Worm (Caenorhabditis elegans) whole organism, mixed stage, embryonic: Measurements from ENCODE around the gene lex-1.

Experiments
- M03D4.4 ChIP-seq: sonication (generic microtip); optimal IDR thresholded peaks from 2 replicates; lab custom pipeline; 2017; ENCODE audit warnings: mild to moderate bottlenecking, missing genetic modification characterization, missing compliant biosample characterization
- bed-3 ChIP-seq: fragments of 200-800 bp; sonication (Bioruptor generic); optimal IDR thresholded peaks from 3 replicates; lab custom pipeline; 2018; ENCODE audit warnings: mild to moderate bottlenecking, missing genetic modification characterization, moderate library complexity, missing compliant biosample characterization
- blmp-1 ChIP-seq: fragments of 150-350 bp; optimal IDR thresholded peaks from 2 replicates; lab custom pipeline; 2014; ENCODE audit warnings: missing biosample characterization, missing genetic modification characterization
- ceh-39 ChIP-seq: fragments of 150-350 bp; optimal IDR thresholded peaks from 2 replicates; lab custom pipeline; 2014; ENCODE audit warnings: missing biosample characterization, missing genetic modification characterization
- ceh-43 ChIP-seq: fragments of 200-800 bp; sonication (Bioruptor generic); optimal IDR thresholded peaks from 2 replicates; lab custom pipeline; 2018; ENCODE audit warnings: mild to moderate bottlenecking, missing genetic modification characterization, moderate library complexity, missing compliant biosample characterization
- ceh-83 ChIP-seq: fragments of 200-800 bp; sonication (Bioruptor generic); optimal IDR thresholded peaks from 2 replicates; lab custom pipeline; 2018; ENCODE audit warnings: mild to moderate bottlenecking, missing genetic modification characterization, missing compliant biosample characterization
- ces-1 ChIP-seq: fragments of 150-350 bp; optimal IDR thresholded peaks from 2 replicates; lab custom pipeline; 2014; ENCODE audit warnings: missing biosample characterization, missing genetic modification reagents, missing genetic modification characterization
- cnd-1 ChIP-seq: fragments of 200-800 bp; sonication (Bioruptor generic); optimal IDR thresholded peaks from 2 replicates; lab custom pipeline; 2018; ENCODE audit warnings: mild to moderate bottlenecking, missing genetic modification characterization, missing compliant biosample characterization
- drap-1 ChIP-seq: fragments of 200-800 bp; sonication (Bioruptor generic); optimal IDR thresholded peaks from 3 replicates; lab custom pipeline; 2018; ENCODE audit warnings: mild to moderate bottlenecking, missing genetic modification characterization, missing compliant biosample characterization
- elt-1 ChIP-seq: sonication (generic microtip); optimal IDR thresholded peaks from 2 replicates; lab custom pipeline; 2017; ENCODE audit warnings: missing genetic modification characterization, mild to moderate bottlenecking, missing compliant biosample characterization, antibody characterized with exemption, moderate library complexity, borderline replicate concordance; ENCODE audit not compliant: insufficient read depth
- elt-3 ChIP-seq: fragments of 150-350 bp; optimal IDR thresholded peaks from 2 replicates; lab custom pipeline; 2014; ENCODE audit warnings: missing biosample characterization, missing genetic modification characterization
- flh-1 ChIP-seq: fragments of 200-800 bp; sonication (Bioruptor generic); optimal IDR thresholded peaks from 2 replicates; lab custom pipeline; 2018; ENCODE audit warnings: mild to moderate bottlenecking, missing genetic modification characterization, moderate library complexity, missing compliant biosample characterization
- ham-2 ChIP-seq: fragments of 200-800 bp; sonication (Bioruptor generic); optimal IDR thresholded peaks from 2 replicates; lab custom pipeline; 2018; ENCODE audit warnings: mild to moderate bottlenecking, missing genetic modification characterization, missing compliant biosample characterization
- hlh-1 ChIP-seq: fragments of 150-350 bp; optimal IDR thresholded peaks from 2 replicates; lab custom pipeline; 2014; ENCODE audit warnings: missing biosample characterization, missing genetic modification reagents, missing genetic modification characterization
- lsy-2 ChIP-seq: fragments of 150-350 bp; optimal IDR thresholded peaks from 2 replicates; lab custom pipeline; 2014; ENCODE audit warnings: missing biosample characterization, missing genetic modification characterization
- mab-5 ChIP-seq: fragments of 150-350 bp; optimal IDR thresholded peaks from 2 replicates; lab custom pipeline; 2014; ENCODE audit warnings: missing biosample characterization, missing genetic modification characterization
- mep-1 ChIP-seq: fragments of 150-350 bp; optimal IDR thresholded peaks from 2 replicates; lab custom pipeline; 2017; ENCODE audit warnings: missing biosample characterization, missing genetic modification reagents, missing genetic modification characterization, inconsistent platforms
- mls-2 ChIP-seq: sonication (generic microtip); optimal IDR thresholded peaks from 2 replicates; lab custom pipeline; 2016; ENCODE audit warnings: mild to moderate bottlenecking, missing genetic modification characterization, moderate library complexity, missing compliant biosample characterization
- nhr-2 ChIP-seq: fragments of 150-350 bp; optimal IDR thresholded peaks from 2 replicates; lab custom pipeline; 2014; ENCODE audit warnings: missing biosample characterization, missing genetic modification characterization
- nhr-237 ChIP-seq: fragments of 150-350 bp; optimal IDR thresholded peaks from 2 replicates; lab custom pipeline; 2014; ENCODE audit warnings: missing biosample characterization, missing genetic modification characterization
- nhr-28 ChIP-seq: fragments of 150-350 bp; optimal IDR thresholded peaks from 2 replicates; lab custom pipeline; 2014; ENCODE audit warnings: missing biosample characterization, missing genetic modification characterization
- nhr-76 ChIP-seq: sonication (generic microtip); optimal IDR thresholded peaks from 2 replicates; lab custom pipeline; 2017; ENCODE audit warnings: missing biosample characterization, missing genetic modification characterization
- pha-4 ChIP-seq: fragments of 150-350 bp; optimal IDR thresholded peaks from 2 replicates; lab custom pipeline; 2018; ENCODE audit warnings: missing biosample characterization, missing genetic modification reagents, missing genetic modification characterization
- sem-2 ChIP-seq: fragments of 200-800 bp; sonication (Bioruptor generic); optimal IDR thresholded peaks from 2 replicates; lab custom pipeline; 2018; ENCODE audit warnings: mild to moderate bottlenecking, missing genetic modification characterization, missing compliant biosample characterization
- snpc-4 ChIP-seq: fragments of 150-350 bp; optimal IDR thresholded peaks from 2 replicates; lab custom pipeline; 2014; ENCODE audit warnings: missing biosample characterization, missing genetic modification characterization
- sptf-1 ChIP-seq: sonication (generic microtip); optimal IDR thresholded peaks from 2 replicates; lab custom pipeline; 2017; ENCODE audit warnings: mild to moderate bottlenecking, missing genetic modification characterization, moderate library complexity, missing compliant biosample characterization
- tbx-8 ChIP-seq: fragments of 200-800 bp; sonication (Bioruptor generic); optimal IDR thresholded peaks from 2 replicates; lab custom pipeline; 2018; ENCODE audit warnings: mild to moderate bottlenecking, missing genetic modification characterization, moderate library complexity, missing compliant biosample characterization
- unc-120 ChIP-seq: sonication (generic microtip); optimal IDR thresholded peaks from 2 replicates; lab custom pipeline; 2017; ENCODE audit warnings: missing genetic modification characterization, missing compliant biosample characterization; ENCODE audit not compliant: poor library complexity, severe bottlenecking
- unc-39 ChIP-seq: fragments of 150-350 bp; optimal IDR thresholded peaks from 2 replicates; lab custom pipeline; 2014; ENCODE audit warnings: missing biosample characterization, missing genetic modification characterization
- unc-62 ChIP-seq: fragments of 150-350 bp; optimal IDR thresholded peaks from 2 replicates; lab custom pipeline; 2014; ENCODE audit warnings: missing biosample characterization, missing genetic modification reagents, missing genetic modification characterization
- zip-8 ChIP-seq: fragments of 150-350 bp; optimal IDR thresholded peaks from 2 replicates; lab custom pipeline; 2014; ENCODE audit warnings: missing biosample characterization, missing genetic modification characterization

Gene lex-1

ce11 chrIV:12056603-12057002, 22.7 kb upstream of the lex-1 start, which contains the start of gene K08E4.2:
K08E4.2 (minus strand) TSS chrIV:12056656.
- no peak for TF ChIP-seq nhr-76
- TF ChIP-seq ceh-39 (tag; lab: Kevin White, UChicago): no peak
- TF ChIP-seq cnd-1: no peak
- no peak for TF ChIP-seq sptf-1 (tag; lab: Kevin White, UChicago)
- TF ChIP-seq elt-3 (tag; lab: Kevin White, UChicago): no peak

- TF ChIP-seq nhr-76 (no peak), unc-62 (peak; percentile 77), drap-1 (GFP tag; lab: Kevin White, UChicago) (no peak), unc-120 (peak; percentile 18), hlh-1 (tag; lab: Kevin White, UChicago) (peak; percentile 30)
Observed at ce11 chrIV:12057508-12057907, 21.8 kb upstream of the lex-1 start, which contains the start of gene K08E4.3. K08E4.3 (plus strand) TSS chrIV:12057742.

DNA sequence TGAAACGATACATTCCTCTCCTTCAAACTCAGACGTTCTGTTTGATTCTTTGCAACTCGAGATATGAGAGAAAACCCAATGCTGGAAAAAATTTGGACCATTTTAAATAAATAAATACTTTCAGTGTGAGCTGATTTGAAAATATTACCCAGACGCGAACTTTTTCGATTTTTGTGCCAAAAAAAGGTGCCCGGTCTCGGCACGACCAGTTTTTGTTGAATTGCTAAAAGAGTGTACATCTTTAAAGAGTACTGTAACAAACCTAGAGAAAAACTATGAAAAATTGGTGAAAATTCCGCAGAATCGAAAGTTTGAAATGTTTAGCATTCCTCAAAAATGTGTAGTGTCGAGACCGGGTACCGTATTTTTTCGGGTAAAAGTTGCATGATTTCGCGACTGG, 18.0 kb upstream of the lex-1 start, which contains the start of gene K08E4.8:
Gene K08E4.8 (minus strand): TSS at position 101 of the 400 bp plus-strand sequence.
- TF ChIP-seq flh-1 (no peak), cnd-1 (no peak), nhr-28 (tag; lab: Kevin White, UChicago) (no peak), drap-1 (GFP tag; lab: Kevin White, UChicago) (no peak), blmp-1 (tag; lab: Kevin White, UChicago) (no peak)
- TF ChIP-seq, all 35 proteins: peak for 0

- TF ChIP-seq ceh-43 (GFP tag; lab: Kevin White, UChicago) (no peak), unc-120 (no peak), ceh-83 (GFP tag; lab: Kevin White, UChicago) (no peak), unc-39 (tag; lab: Kevin White, UChicago) (no peak), mep-1 (tag; lab: Kevin White, UChicago) (no peak), unc-62 (no peak), bed-3 (GFP tag; lab: Kevin White, UChicago) (no peak), M03D4.4 (tag; lab: Kevin White, UChicago) (no peak), pha-4 (tag; lab: Kevin White, UChicago) (no peak), mab-5 (tag; lab: Kevin White, UChicago) (no peak), mls-2 (tag; lab: Kevin White, UChicago) (no peak), elt-3 (tag; lab: Kevin White, UChicago) (no peak), snpc-4 (tag; lab: Kevin White, UChicago) (no peak), ham-2 (no peak), tbx-8 (GFP tag; lab: Kevin White, UChicago) (no peak), drap-1 (GFP tag; lab: Kevin White, UChicago) (no peak), blmp-1 (tag; lab: Kevin White, UChicago) (no peak), ceh-39 (tag; lab: Kevin White, UChicago) (no peak), ces-1 (GFP tag; lab: Kevin White, UChicago) (no peak), elt-1 (tag; lab: Kevin White, UChicago) (no peak)
Observed at ce11 chrIV:12068590-12068989, 10.7 kb upstream of the lex-1 start, which contains the start of gene bath-37. bath-37 (plus strand) TSS chrIV:12068890.

DNA sequence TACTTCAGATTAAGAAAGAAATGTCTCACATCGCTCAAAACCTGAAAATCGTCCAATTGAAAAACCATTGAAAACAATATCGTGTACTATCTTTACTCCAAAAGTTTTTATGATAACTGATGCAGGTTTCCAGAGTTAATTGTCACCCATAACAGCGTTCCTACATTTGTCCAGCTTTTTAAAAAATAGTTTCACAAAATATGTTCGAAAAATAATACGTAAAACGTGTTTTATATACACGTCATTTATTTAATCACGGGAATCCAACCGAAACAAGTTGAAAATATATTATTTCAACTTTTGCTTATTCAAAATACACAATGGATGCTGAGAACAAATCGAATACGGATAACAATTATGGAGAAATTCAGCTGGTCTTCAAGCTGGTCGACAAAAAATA, 3.8 kb upstream of the lex-1 start, which contains the start of gene K08E4.7:
Gene K08E4.7 (plus strand): TSS at position 301 of the 400 bp plus-strand sequence.
- TF ChIP-seq nhr-2 (tag; lab: Kevin White, UChicago): no peak
- TF ChIP-seq nhr-237 (tag; lab: Kevin White, UChicago): no peak
- no peak for TF ChIP-seq lsy-2
- TF ChIP-seq drap-1 (GFP tag; lab: Kevin White, UChicago): no peak
- TF ChIP-seq snpc-4 (tag; lab: Kevin White, UChicago): no peak
- no peak for TF ChIP-seq ceh-43 (GFP tag; lab: Kevin White, UChicago)
- TF ChIP-seq zip-8 (tag; lab: Kevin White, UChicago): no peak
- TF ChIP-seq cnd-1: no peak
- no peak for TF ChIP-seq unc-120
- TF ChIP-seq sem-2: no peak
- TF ChIP-seq ceh-83 (GFP tag; lab: Kevin White, UChicago): no peak
